Fruit fly (Drosophila melanogaster): ENCODE measurements around the gene CG17186.

CG17186 gene

dm6 chr3R:19875118-19875887, 2.0 kb downstream of the CG17186 start, which contains the start of gene Mrp5 (continued):
- TF ChIP-seq cad (GFP tag; optimal IDR thresholded peaks at IDR 0.05) (no peak), Blimp-1 (GFP tag; optimal IDR thresholded peaks at IDR 0.05) (no peak), grn (GFP tag; optimal IDR thresholded peaks at IDR 0.05) (peak; percentile 71), CG17829 (tag; optimal IDR thresholded peaks at IDR 0.05) (peak; percentile 20), otp (GFP tag; IDR thresholded peaks at IDR 0.05) (no peak), Sin3A (optimal IDR thresholded peaks at IDR 0.05) (no peak), CG14050 (GFP tag; IDR thresholded peaks at IDR 0.05) (peak; percentile 18; the same call in 1 of the 3 replicates), bowl (GFP tag; IDR thresholded peaks at IDR 0.05) (no peak), cwo (GFP tag; optimal IDR thresholded peaks at IDR 0.05) (no peak), CrebB (tag; optimal IDR thresholded peaks at IDR 0.05) (peak; percentile 21), Hsf (GFP tag; optimal IDR thresholded peaks at IDR 0.05) (peak; percentile 7), CG32772 (GFP tag; IDR thresholded peaks at IDR 0.05) (no peak), CG8359 (GFP tag; optimal IDR thresholded peaks at IDR 0.05; ENCODE audit: borderline replicate concordance) (peak; percentile 7), ara (GFP tag; IDR thresholded peaks at IDR 0.05) (0 out of 2 replicates have a peak, but pooled peaks have one; percentile 6), croc (GFP tag; conservative IDR thresholded peaks at IDR 0.05) (no peak), prd (optimal IDR thresholded peaks at IDR 0.05) (no peak), prd (GFP tag; IDR thresholded peaks at IDR 0.05) (peak; percentile 74), CG4820 (GFP tag; optimal IDR thresholded peaks at IDR 0.05) (peak; percentile 9), Opbp (GFP tag; IDR thresholded peaks at IDR 0.05; ENCODE audit: partially characterized antibody) (no peak), esg (GFP tag; conservative IDR thresholded peaks at IDR 0.05) (peak; percentile 26; the same call in 1 of the 2 replicates), ERR (GFP tag; optimal IDR thresholded peaks at IDR 0.05) (no peak), CG14710 (tag; optimal IDR thresholded peaks at IDR 0.05) (no peak), nerfin-2 (GFP tag; IDR thresholded peaks at IDR 0.05; ENCODE audit: partially characterized antibody) (no peak), Dp (GFP tag; optimal IDR thresholded peaks at IDR 0.05) (no peak), mld (GFP tag; IDR thresholded peaks at IDR 0.05; ENCODE audit: partially characterized antibody) (no peak), CG10431 (GFP tag; optimal IDR thresholded peaks at IDR 0.05) (no peak), Nf-YA (GFP tag; IDR thresholded peaks at IDR 0.05) (0 out of 2 replicates have a peak, but pooled peaks have one; percentile 37), zf30C (GFP tag; optimal IDR thresholded peaks at IDR 0.05) (no peak), mirr (GFP tag; optimal IDR thresholded peaks at IDR 0.05) (peak; percentile 16), Hr78 (GFP tag; optimal IDR thresholded peaks at IDR 0.05) (no peak), CG4424 (GFP tag; optimal IDR thresholded peaks at IDR 0.05) (peak; percentile 30), HHEX (GFP tag; optimal IDR thresholded peaks at IDR 0.05) (peak; percentile 6), Ada2b (GFP tag; IDR thresholded peaks at IDR 0.05) (peak; percentile 60), caup (GFP tag; optimal IDR thresholded peaks at IDR 0.05; ENCODE audit: severe bottlenecking) (peak; percentile 13), CG5953 (GFP tag; IDR thresholded peaks at IDR 0.05) (peak; percentile 62), CG6175 (GFP tag; IDR thresholded peaks at IDR 0.05) (no peak), CG13775 (GFP tag; optimal IDR thresholded peaks at IDR 0.05) (peak; percentile 51), Optix (GFP tag; IDR thresholded peaks at IDR 0.05) (peak; percentile 61; the same call in 2 of the 3 replicates), pum (GFP tag; optimal IDR thresholded peaks at IDR 0.05) (no peak), CG31224 (GFP tag; IDR thresholded peaks at IDR 0.05) (peak; percentile 47), amos (GFP tag; IDR thresholded peaks at IDR 0.05; ENCODE audit: partially characterized antibody) (no peak; the same call in 1 of the 2 replicates), sr (GFP tag; IDR thresholded peaks at IDR 0.05) (peak; percentile 91), MTF-1 (GFP tag; optimal IDR thresholded peaks at IDR 0.05; ENCODE audit: borderline replicate concordance) (peak; percentile 38), Sox100B (GFP tag; optimal IDR thresholded peaks at IDR 0.05) (peak; percentile 41), CG12155 (GFP tag; optimal IDR thresholded peaks at IDR 0.05) (peak; percentile 34), CG16813 (GFP tag; IDR thresholded peaks at IDR 0.05; ENCODE audit: partially characterized antibody) (no peak), CG16779 (GFP tag; IDR thresholded peaks at IDR 0.05) (no peak), CG10321 (GFP tag; IDR thresholded peaks at IDR 0.05) (0 out of 2 replicates have a peak, but pooled peaks have one; percentile 33), ac (GFP tag; optimal IDR thresholded peaks at IDR 0.05) (no peak)

Measured in whole organism, embryonic.